Fruit fly (Drosophila melanogaster) whole organism, wandering third instar larva: ENCODE results near the gene CG32767.

Experiments used
- Abd-B ChIP-seq: fragments of >200 bp; optimal IDR thresholded peaks from 2 replicates; lab custom pipeline; 2017; ENCODE audit warnings: missing biosample characterization, missing genetic modification characterization
- CG32264 ChIP-seq: fragments of 200-800 bp; sonication (Bioruptor generic); optimal IDR thresholded peaks from 2 replicates; lab custom pipeline; 2016; ENCODE audit warnings: missing biosample characterization, missing genetic modification characterization
- CG9705 ChIP-seq: fragments of 200-800 bp; sonication (Bioruptor generic); optimal IDR thresholded peaks from 2 replicates; lab custom pipeline; 2018; ENCODE audit warnings: missing biosample characterization, mild to moderate bottlenecking, missing genetic modification characterization
- CrebA ChIP-seq: fragments of 200-800 bp; sonication (Bioruptor generic); optimal IDR thresholded peaks from 2 replicates; lab custom pipeline; 2016; ENCODE audit warnings: missing biosample characterization, mild to moderate bottlenecking, missing genetic modification characterization, borderline replicate concordance
- Dif ChIP-seq: fragments of 200-275, 200-300 bp; sonication (Bioruptor generic); optimal IDR thresholded peaks from 2 replicates; lab custom pipeline; 2018; ENCODE audit warnings: missing biosample characterization, missing genetic modification characterization; ENCODE audit not compliant: partially characterized antibody
- HLH106 ChIP-seq: fragments of 200-800 bp; optimal IDR thresholded peaks from 3 replicates; lab custom pipeline; 2019; ENCODE audit warnings: missing biosample characterization, mild to moderate bottlenecking, missing genetic modification characterization, moderate library complexity
- Hnf4 ChIP-seq: fragments of 200-800 bp; sonication (Bioruptor generic); optimal IDR thresholded peaks from 2 replicates; lab custom pipeline; 2016; ENCODE audit warnings: missing biosample characterization, mild to moderate bottlenecking, missing genetic modification characterization
- Hr83 ChIP-seq: fragments of 200-300 bp; sonication (Bioruptor generic); optimal IDR thresholded peaks from 2 replicates; lab custom pipeline; 2016; ENCODE audit warnings: missing biosample characterization, mild to moderate bottlenecking, missing genetic modification characterization, moderate library complexity; ENCODE audit not compliant: poor library complexity, severe bottlenecking
- Jra ChIP-seq: sonication (Bioruptor generic); optimal IDR thresholded peaks from 2 replicates; lab custom pipeline; 2016; ENCODE audit warnings: missing biosample characterization, missing genetic modification characterization
- Myc ChIP-seq: fragments of >200 bp; optimal IDR thresholded peaks from 2 replicates; lab custom pipeline; 2017
- N ChIP-seq: fragments of >200 bp; optimal IDR thresholded peaks from 2 replicates; lab custom pipeline; 2018; ENCODE audit warnings: missing biosample characterization, missing external identifiers, missing genetic modification characterization
- OdsH ChIP-seq: fragments of 200-800 bp; sonication (Bioruptor generic); optimal IDR thresholded peaks from 2 replicates; lab custom pipeline; 2016; ENCODE audit warnings: missing biosample characterization, mild to moderate bottlenecking, missing genetic modification characterization
- Rel ChIP-seq, 2 experiments: fragments of 200-800 bp; sonication (Bioruptor generic) in 1 of 2; optimal IDR thresholded peaks; 2 replicates in 1 of 2; 3 replicates in 1 of 2; lab custom pipeline; 2016 to 2019; ENCODE audit warnings: mild to moderate bottlenecking in 2 of 2, missing biosample characterization in 2 of 2, missing genetic modification characterization in 2 of 2, moderate library complexity in 1 of 2
- Sp1 ChIP-seq: fragments of 200-800 bp; sonication (Bioruptor generic); optimal IDR thresholded peaks from 3 replicates; lab custom pipeline; 2019; ENCODE audit warnings: missing biosample characterization, mild to moderate bottlenecking, missing genetic modification characterization, moderate library complexity
- Vsx2 ChIP-seq: fragments of 200-300, 225-300 bp; sonication (Bioruptor generic); optimal IDR thresholded peaks from 2 replicates; lab custom pipeline; 2018; ENCODE audit warnings: missing biosample characterization, missing genetic modification characterization; ENCODE audit not compliant: partially characterized antibody
- br ChIP-seq: fragments of 200-800 bp; sonication (Bioruptor generic); optimal IDR thresholded peaks from 2 replicates; lab custom pipeline; 2016; ENCODE audit warnings: missing biosample characterization, missing genetic modification characterization
- brk ChIP-seq: fragments of 200-800 bp; sonication (Bioruptor generic); optimal IDR thresholded peaks from 2 replicates; lab custom pipeline; 2016; ENCODE audit warnings: missing biosample characterization, mild to moderate bottlenecking, missing genetic modification characterization
- dl ChIP-seq, 2 experiments: fragments of 175-275, 200-275 bp in 1 of 2; fragments of 200-275 bp in 1 of 2; sonication (Bioruptor generic); optimal IDR thresholded peaks; lab custom pipeline; 2018; ENCODE audit warnings: mild to moderate bottlenecking in 2 of 2, missing biosample characterization in 2 of 2, missing genetic modification characterization in 2 of 2, moderate library complexity in 2 of 2; ENCODE audit not compliant: partially characterized antibody in 2 of 2, insufficient read depth in 1 of 2
- dmrt93B ChIP-seq: fragments of 200-800 bp; sonication (Bioruptor generic); optimal IDR thresholded peaks from 2 replicates; lab custom pipeline; 2018; ENCODE audit warnings: missing biosample characterization, mild to moderate bottlenecking, missing genetic modification characterization
- dsf ChIP-seq: sonication (Bioruptor generic); optimal IDR thresholded peaks from 2 replicates; lab custom pipeline; 2016; ENCODE audit warnings: missing biosample characterization, missing genetic modification characterization, borderline replicate concordance
- ey ChIP-seq: fragments of 200-800 bp; sonication (Bioruptor generic); optimal IDR thresholded peaks from 2 replicates; lab custom pipeline; 2016; ENCODE audit warnings: missing biosample characterization, missing genetic modification characterization
- foxo ChIP-seq, 2 experiments: fragments of 200-800 bp; sonication (Bioruptor generic); optimal IDR thresholded peaks; 2 replicates in 1 of 2; 3 replicates in 1 of 2; lab custom pipeline; 2016 to 2017; ENCODE audit warnings: missing biosample characterization in 2 of 2, missing genetic modification characterization in 2 of 2
- fru ChIP-seq: fragments of 200-800 bp; sonication (Bioruptor generic); optimal IDR thresholded peaks from 3 replicates; lab custom pipeline; 2016; ENCODE audit warnings: missing biosample characterization, mild to moderate bottlenecking, missing genetic modification characterization
- h ChIP-seq: fragments of 200-800 bp; sonication (Bioruptor generic); optimal IDR thresholded peaks from 3 replicates; lab custom pipeline; 2016; ENCODE audit warnings: missing biosample characterization, mild to moderate bottlenecking, missing genetic modification characterization
- jim ChIP-seq: fragments of 175-275, 200-325 bp; sonication (Bioruptor generic); optimal IDR thresholded peaks from 2 replicates; lab custom pipeline; 2016; ENCODE audit warnings: missing biosample characterization, mild to moderate bottlenecking, missing genetic modification characterization
- lola ChIP-seq: fragments of >200 bp; optimal IDR thresholded peaks from 2 replicates; lab custom pipeline; 2017; ENCODE audit warnings: missing biosample characterization, missing genetic modification characterization
- pan ChIP-seq: fragments of >200 bp; optimal IDR thresholded peaks from 2 replicates; lab custom pipeline; 2017
- psq ChIP-seq: fragments of 200-800 bp; sonication (Bioruptor generic); optimal IDR thresholded peaks from 3 replicates; lab custom pipeline; 2017; ENCODE audit warnings: missing biosample characterization, mild to moderate bottlenecking, missing genetic modification characterization, moderate library complexity
- rgr ChIP-seq: fragments of 200-800 bp; sonication (Bioruptor generic); optimal IDR thresholded peaks from 3 replicates; lab custom pipeline; 2016; ENCODE audit warnings: missing biosample characterization, mild to moderate bottlenecking, missing genetic modification characterization
- sage ChIP-seq: fragments of 200-800 bp; sonication (Bioruptor generic); optimal IDR thresholded peaks from 2 replicates; lab custom pipeline; 2016; ENCODE audit warnings: missing biosample characterization, mild to moderate bottlenecking, missing genetic modification characterization
- sv ChIP-seq: fragments of 200-800 bp; sonication (Bioruptor generic); optimal IDR thresholded peaks from 3 replicates; lab custom pipeline; 2016; ENCODE audit warnings: missing biosample characterization, missing genetic modification characterization
- usp ChIP-seq: fragments of >200 bp; optimal IDR thresholded peaks from 2 replicates; lab custom pipeline; 2017; ENCODE audit warnings: missing biosample characterization, missing genetic modification characterization
- woc ChIP-seq: sonication (Bioruptor generic); optimal IDR thresholded peaks from 2 replicates; lab custom pipeline; 2016; ENCODE audit warnings: missing biosample characterization, mild to moderate bottlenecking, missing genetic modification characterization

The CG32767 gene

DNA sequence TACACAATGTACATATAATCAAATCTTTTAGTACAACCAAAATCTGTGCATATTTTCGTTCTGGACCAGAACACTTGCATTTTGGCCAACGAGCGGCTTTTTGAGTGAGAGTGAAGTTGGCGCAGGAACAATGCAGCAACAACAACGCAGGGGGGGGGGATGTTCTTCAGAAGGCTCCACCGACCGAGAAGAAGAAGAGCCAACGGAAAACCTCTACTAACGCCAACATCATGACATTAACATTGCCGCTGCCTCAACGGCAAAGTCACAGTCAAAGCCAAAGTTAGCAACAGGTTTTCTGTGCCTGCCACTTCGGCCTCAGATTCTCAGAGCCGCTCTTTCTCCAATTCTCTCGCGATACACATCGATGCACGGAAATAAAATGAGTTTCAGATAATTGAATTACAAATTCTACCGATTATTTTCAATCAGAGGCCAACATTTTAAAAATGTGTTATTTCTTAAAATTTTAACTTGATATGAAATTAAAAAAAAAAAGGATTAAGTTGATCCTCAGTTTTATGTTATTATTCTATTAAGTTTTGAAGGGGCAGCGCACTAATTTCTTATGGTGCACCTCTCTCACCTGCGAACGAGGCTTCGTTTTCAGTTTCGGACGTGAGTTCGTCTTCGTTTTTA, 38.2 kb downstream of the CG32767 start (continued):
- peak; percentile 91 for TF ChIP-seq br (GFP tag; lab: Kevin White, UChicago)
- TF ChIP-seq Abd-B, result no peak
- TF ChIP-seq CrebA, result peak; percentile 63

DNA sequence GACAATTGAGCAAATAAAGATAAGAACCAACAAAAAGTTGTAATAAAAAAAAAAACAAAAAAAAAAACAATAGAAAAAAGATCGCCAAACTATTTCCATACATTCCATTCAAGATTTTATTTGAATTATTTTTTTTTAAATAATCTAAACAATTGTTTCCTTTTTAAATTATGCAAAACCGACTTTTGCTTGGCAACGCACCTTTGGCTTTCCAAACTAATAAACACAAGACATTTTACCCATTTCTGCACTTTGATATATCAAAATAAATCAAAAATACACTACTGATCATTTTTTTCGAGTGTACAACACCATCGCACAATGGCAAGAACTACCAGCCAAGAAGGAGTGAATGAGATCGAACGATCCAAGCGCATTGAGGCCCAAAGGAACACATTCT, 39.4 kb downstream of the CG32767 start:
- no peak for TF ChIP-seq pan (lab: Kevin White, UChicago)
- no peak for TF ChIP-seq usp (GFP tag; lab: Kevin White, UChicago)
- TF ChIP-seq sage, result peak; percentile 48
- TF ChIP-seq N (GFP tag; lab: Kevin White, UChicago), result no peak
- peak; percentile 79 for TF ChIP-seq OdsH (GFP tag; lab: Kevin White, UChicago)
- TF ChIP-seq Sp1, result peak; percentile 70
- peak; percentile 74 for TF ChIP-seq br (GFP tag; lab: Kevin White, UChicago)
- TF ChIP-seq rgr (GFP tag; lab: Kevin White, UChicago), result peak; percentile 78
- TF ChIP-seq HLH106 (tag; lab: Kevin White, UChicago), result peak; percentile 63
- TF ChIP-seq Hnf4 (GFP tag; lab: Kevin White, UChicago), result peak; percentile 36
- peak in 1 of 2 experiments; percentile 68 for TF ChIP-seq foxo (GFP tag; optimal IDR thresholded peaks at IDR 0.05; lab: Kevin White, UChicago)
- TF ChIP-seq fru, result peak; percentile 63
- TF ChIP-seq Abd-B, result no peak
- peak; percentile 55 for TF ChIP-seq dmrt93B (GFP tag; lab: Kevin White, UChicago)
- peak; percentile 52 for TF ChIP-seq psq
- peak; percentile 80 for TF ChIP-seq h (GFP tag; lab: Kevin White, UChicago)
- peak; percentile 66 for TF ChIP-seq ey (GFP tag; lab: Kevin White, UChicago)
- TF ChIP-seq woc (GFP tag; lab: Kevin White, UChicago), result peak; percentile 12

DNA sequence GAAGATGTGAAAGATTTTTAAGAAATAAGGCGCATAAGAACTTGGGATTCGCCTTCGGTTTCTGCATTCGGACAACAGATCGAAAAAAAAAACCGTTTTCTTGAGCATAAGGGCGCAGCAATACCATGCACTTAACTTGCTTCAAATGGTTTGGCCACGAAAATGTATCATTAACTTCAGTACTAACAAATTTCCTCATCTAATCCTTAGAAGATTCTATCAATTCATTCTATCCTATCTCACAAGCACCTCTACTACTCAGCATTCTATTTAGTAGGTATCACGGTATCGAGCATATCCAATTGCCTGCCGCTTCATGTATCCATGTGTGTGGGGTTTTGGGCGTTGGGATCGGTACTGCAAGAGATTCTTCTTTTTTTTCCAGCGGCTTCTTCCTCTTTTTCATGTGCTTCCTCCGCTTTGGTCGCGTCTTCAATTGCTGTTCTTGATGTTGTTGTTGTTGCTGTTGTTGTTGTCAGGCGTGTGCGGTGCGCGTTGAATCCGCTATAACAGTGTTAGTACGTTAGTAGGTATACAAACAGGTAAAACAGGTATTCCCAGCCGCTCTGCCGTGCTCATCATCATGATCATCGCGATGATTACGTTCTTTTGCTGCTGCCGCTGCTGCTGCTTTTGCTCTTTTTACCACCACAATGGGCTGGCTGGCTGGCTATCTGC, 40.0 kb downstream of the CG32767 start:
- TF ChIP-seq dl (GFP tag; optimal IDR thresholded peaks at IDR 0.05; lab: Kevin White, UChicago; ENCODE audit: insufficient read depth in 1 of 2, partially characterized antibody in 2 of 2) (no peak), Hnf4 (GFP tag; lab: Kevin White, UChicago) (peak; percentile 64), psq (peak; percentile 88), foxo (GFP tag; optimal IDR thresholded peaks at IDR 0.05; lab: Kevin White, UChicago) (peak in 1 of 2 experiments; percentile 77), ey (GFP tag; lab: Kevin White, UChicago) (peak; percentile 85), Sp1 (peak; percentile 66), fru (peak; percentile 74), woc (GFP tag; lab: Kevin White, UChicago) (peak; percentile 91), lola (GFP tag; lab: Kevin White, UChicago) (no peak), br (GFP tag; lab: Kevin White, UChicago) (peak; percentile 50), Dif (GFP tag; lab: Kevin White, UChicago) (peak; percentile 26), Vsx2 (GFP tag; lab: Kevin White, UChicago) (peak; percentile 62), dmrt93B (GFP tag; lab: Kevin White, UChicago) (peak; percentile 71), OdsH (GFP tag; lab: Kevin White, UChicago) (peak; percentile 69), sage (no peak), usp (GFP tag; lab: Kevin White, UChicago) (no peak), rgr (GFP tag; lab: Kevin White, UChicago) (peak; percentile 62), HLH106 (tag; lab: Kevin White, UChicago) (peak; percentile 45), CrebA (no peak), pan (lab: Kevin White, UChicago) (peak; percentile 59), h (GFP tag; lab: Kevin White, UChicago) (peak; percentile 82), CG32264 (peak; percentile 27), Hr83 (GFP tag; lab: Kevin White, UChicago) (no peak)

DNA sequence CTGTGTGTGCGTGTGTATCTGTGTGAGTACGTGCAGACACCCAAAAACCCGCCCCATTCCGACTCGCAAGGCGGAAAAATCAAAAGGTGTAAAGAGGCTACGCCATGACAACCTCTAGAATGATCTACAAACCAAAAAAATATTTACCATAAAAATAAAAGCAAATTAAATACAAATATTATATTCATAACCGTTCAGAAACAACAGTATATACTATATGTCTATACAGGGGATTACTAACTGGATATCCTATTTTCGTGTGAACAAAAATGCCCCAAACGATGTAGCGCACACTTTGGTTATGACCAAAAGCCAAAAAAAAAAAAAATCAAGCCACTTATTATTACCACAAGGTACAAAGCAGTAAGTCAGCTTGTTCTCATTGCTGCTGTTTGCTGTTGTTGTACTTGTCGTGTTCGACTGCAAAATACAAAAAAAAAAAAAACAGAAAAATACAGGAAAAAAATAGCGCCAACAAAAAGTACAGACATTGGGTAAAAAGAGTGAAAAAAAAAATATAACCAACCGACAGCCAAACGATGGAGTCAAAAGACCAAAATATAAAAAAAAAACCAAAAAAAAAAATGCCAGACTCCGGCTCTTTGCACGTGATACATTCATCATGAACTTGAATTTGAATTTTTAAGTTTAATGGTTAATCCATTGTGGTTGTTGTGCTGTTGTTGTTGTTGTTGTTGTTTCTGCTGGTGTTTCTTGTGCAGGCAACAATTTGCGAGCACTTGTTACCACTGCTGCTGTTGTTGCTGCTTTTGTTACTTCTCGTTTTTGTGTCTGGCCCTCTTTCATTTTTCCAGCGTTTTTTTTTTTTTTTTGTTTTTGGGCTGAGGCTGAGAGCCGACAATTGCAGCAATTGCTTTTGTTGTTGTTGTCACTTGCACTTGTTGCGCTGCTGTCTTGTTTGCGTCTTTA, 42.8 kb downstream of the CG32767 start:
- TF ChIP-seq OdsH (GFP tag; lab: Kevin White, UChicago) (peak; percentile 86), br (GFP tag; lab: Kevin White, UChicago) (peak; percentile 82), Dif (GFP tag; lab: Kevin White, UChicago) (no peak), CG9705 (GFP tag; lab: Kevin White, UChicago) (no peak), brk (peak; percentile 25), dsf (GFP tag; lab: Kevin White, UChicago) (no peak), Hr83 (GFP tag; lab: Kevin White, UChicago) (no peak), N (GFP tag; lab: Kevin White, UChicago) (no peak), rgr (GFP tag; lab: Kevin White, UChicago) (peak; percentile 83), foxo (GFP tag; optimal IDR thresholded peaks at IDR 0.05; lab: Kevin White, UChicago) (peak in 1 of 2 experiments; percentile 86), psq (peak; percentile 78), Vsx2 (GFP tag; lab: Kevin White, UChicago) (no peak), CG32264 (peak; percentile 54), Abd-B (no peak), lola (GFP tag; lab: Kevin White, UChicago) (no peak), sv (peak; percentile 52), CrebA (peak; percentile 25), Sp1 (peak; percentile 84), jim (GFP tag; lab: Kevin White, UChicago) (no peak), Myc (lab: Kevin White, UChicago) (no peak), pan (lab: Kevin White, UChicago) (no peak), Rel (GFP tag; optimal IDR thresholded peaks at IDR 0.05; lab: Kevin White, UChicago) (no peak), Rel (tag; optimal IDR thresholded peaks at IDR 0.05; lab: Kevin White, UChicago) (peak; percentile 13), Jra (GFP tag; lab: Kevin White, UChicago) (no peak), usp (GFP tag; lab: Kevin White, UChicago) (no peak), h (GFP tag; lab: Kevin White, UChicago) (peak; percentile 88)
